Worm (Caenorhabditis elegans): ENCODE measurements around the gene damt-1.

damt-1 gene

DNA sequence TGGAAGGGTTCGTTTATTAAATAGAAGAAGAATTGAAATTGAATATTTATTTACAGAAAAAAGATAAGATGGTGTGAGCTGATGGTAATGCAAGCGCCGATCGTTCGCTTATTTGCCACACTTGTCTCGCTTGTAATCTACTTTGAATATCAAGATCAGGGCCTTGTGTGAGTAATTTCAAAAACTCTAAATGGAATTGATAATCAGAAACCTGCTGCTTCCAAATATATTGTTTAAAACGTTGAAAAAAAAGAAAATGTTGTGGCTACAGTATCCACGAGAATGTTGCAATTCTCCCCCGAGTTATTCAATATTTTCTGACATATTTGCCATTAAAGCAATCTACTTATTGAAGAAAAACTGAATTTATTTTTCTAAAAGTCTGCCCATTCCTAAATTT, 9.1 kb upstream of the damt-1 start:
- TF ChIP-seq snu-23 (GFP tag; optimal IDR thresholded peaks at IDR 0.05) = no peak
- TF ChIP-seq efl-1 (optimal IDR thresholded peaks at IDR 0.05) = no peak
- peak in 1 of 2 experiments; percentile 81 for TF ChIP-seq efl-1 (GFP tag; optimal IDR thresholded peaks at IDR 0.05 in 1 of 2)

DNA sequence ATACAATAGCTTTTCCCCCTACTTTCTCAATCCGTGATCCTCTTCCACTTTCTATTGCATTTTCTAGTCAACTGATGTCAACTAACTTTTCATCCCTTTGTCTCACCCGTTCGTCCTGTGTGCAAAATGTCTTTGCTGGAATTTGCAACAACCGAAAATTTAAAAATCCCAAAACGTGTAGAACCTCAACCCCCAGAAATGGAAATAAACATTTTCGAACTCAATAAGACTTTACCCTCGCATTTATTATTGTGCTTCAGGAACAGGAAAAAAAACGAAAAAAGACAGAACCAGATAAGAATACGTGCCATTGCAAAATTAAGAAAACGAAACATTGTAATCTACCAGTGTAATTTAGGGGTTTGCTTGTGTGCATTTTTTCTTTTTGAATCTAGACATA, 7.8 kb upstream of the damt-1 start:
- no peak for TF ChIP-seq isw-1 (GFP tag; IDR thresholded peaks at IDR 0.05)
- peak; percentile 3 for TF ChIP-seq snu-23 (GFP tag; optimal IDR thresholded peaks at IDR 0.05)

DNA sequence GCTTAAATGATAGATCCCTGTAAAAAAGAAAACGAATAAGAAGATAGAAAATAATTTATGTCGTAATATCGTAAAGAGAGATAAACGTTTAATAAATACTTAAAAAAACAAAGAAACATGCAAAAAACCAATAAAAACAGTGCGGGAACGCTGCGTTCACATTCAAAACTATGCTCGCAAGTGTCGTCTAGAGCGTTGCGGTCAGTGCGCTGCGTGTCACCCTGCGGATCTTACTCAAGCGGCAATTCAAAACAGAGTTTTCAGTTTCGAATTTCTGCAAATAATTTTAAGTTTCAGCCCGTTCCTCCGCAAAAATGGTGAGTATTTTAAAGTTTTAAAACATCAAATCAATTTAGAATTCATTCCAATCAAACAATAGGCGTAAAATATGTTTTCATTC, 5.1 kb upstream of the damt-1 start, which contains the start of the genes tiar-1 and lelo-4:
Gene tiar-1, minus strand, starts transcription at position 17 of the 400 bp plus-strand sequence.
Gene lelo-4, plus strand, starts transcription at position 118 of the 400 bp plus-strand sequence.
- TF ChIP-seq dpl-1 (GFP tag; optimal IDR thresholded peaks at IDR 0.05) (peak; percentile 85 to 94 (median 87)), rnt-1 (tag; optimal IDR thresholded peaks at IDR 0.05) (peak; percentile 74), nhr-76 (tag; optimal IDR thresholded peaks at IDR 0.05) (no peak), C34B4.2 (tag; optimal IDR thresholded peaks at IDR 0.05) (no peak), pag-3 (tag; optimal IDR thresholded peaks at IDR 0.05; ENCODE audit: borderline replicate concordance, insufficient read depth) (no peak), grh-1 (GFP tag; IDR thresholded peaks at IDR 0.05) (no peak), lin-39 (tag; optimal IDR thresholded peaks at IDR 0.05) (no peak), unc-98 (GFP tag; IDR thresholded peaks at IDR 0.05) (no peak), xbp-1 (tag; optimal IDR thresholded peaks at IDR 0.05) (peak; percentile 63), ets-5 (GFP tag; IDR thresholded peaks at IDR 0.05) (no peak), alr-1 (tag; optimal IDR thresholded peaks at IDR 0.05; ENCODE audit: borderline replicate concordance) (no peak), nhr-20 (tag; optimal IDR thresholded peaks at IDR 0.05) (peak; percentile 68), C04F5.9 (tag; optimal IDR thresholded peaks at IDR 0.05) (no peak), mep-1 (tag; optimal IDR thresholded peaks at IDR 0.05) (peak; percentile 80), ceh-63 (GFP tag; optimal IDR thresholded peaks at IDR 0.05) (no peak), sup-37 (GFP tag; optimal IDR thresholded peaks at IDR 0.05) (no peak), tlp-1 (tag; optimal IDR thresholded peaks at IDR 0.05) (no peak), nhr-12 (tag; optimal IDR thresholded peaks at IDR 0.05) (no peak), sox-4 (tag; optimal IDR thresholded peaks at IDR 0.05) (no peak), isw-1 (GFP tag; IDR thresholded peaks at IDR 0.05) (peak; percentile 50), unc-130 (tag; optimal IDR thresholded peaks at IDR 0.05) (peak; percentile 77), C16A3.4 (tag; optimal IDR thresholded peaks at IDR 0.05) (peak; percentile 66), F16B12.6 (tag; optimal IDR thresholded peaks at IDR 0.05) (peak; percentile 57), pax-3 (tag; optimal IDR thresholded peaks at IDR 0.05) (no peak), mef-2 (tag; optimal IDR thresholded peaks at IDR 0.05) (no peak), aly-2 (tag; optimal IDR thresholded peaks at IDR 0.05) (no peak), unc-86 (tag; optimal IDR thresholded peaks at IDR 0.05) (peak; percentile 29), nhr-77 (tag; optimal IDR thresholded peaks at IDR 0.05) (peak; percentile 29), elt-3 (tag; optimal IDR thresholded peaks at IDR 0.05) (peak in 1 of 6 experiments; percentile 58), ceh-88 (GFP tag; IDR thresholded peaks at IDR 0.05) (no peak), nhr-84 (tag; optimal IDR thresholded peaks at IDR 0.05) (no peak), nhr-11 (tag; optimal IDR thresholded peaks at IDR 0.05) (no peak), egl-27 (tag; optimal IDR thresholded peaks at IDR 0.05) (no peak), fkh-4 (tag; optimal IDR thresholded peaks at IDR 0.05; ENCODE audit: borderline replicate concordance) (no peak), lin-35 (GFP tag; optimal IDR thresholded peaks at IDR 0.05) (peak; percentile 92 to 95), blmp-1 (tag; optimal IDR thresholded peaks at IDR 0.05) (peak; percentile 62), snpc-4 (tag; optimal IDR thresholded peaks at IDR 0.05) (peak; percentile 45), sptf-1 (tag; optimal IDR thresholded peaks at IDR 0.05) (no peak), nhr-47 (tag; optimal IDR thresholded peaks at IDR 0.05) (peak; percentile 42), hpl-2 (GFP tag; optimal IDR thresholded peaks at IDR 0.05) (no peak), nhr-71 (tag; optimal IDR thresholded peaks at IDR 0.05) (peak; percentile 73), lin-13 (GFP tag; optimal IDR thresholded peaks at IDR 0.05) (peak; percentile 50), nhr-237 (tag; optimal IDR thresholded peaks at IDR 0.05) (no peak), elt-2 (tag; optimal IDR thresholded peaks at IDR 0.05) (no peak), aha-1 (tag; optimal IDR thresholded peaks at IDR 0.05) (no peak), ceh-90 (tag; optimal IDR thresholded peaks at IDR 0.05) (no peak), hlh-17 (GFP tag; optimal IDR thresholded peaks at IDR 0.05; ENCODE audit: borderline replicate concordance) (no peak)
